Fruit fly (Drosophila melanogaster) whole organism, embryonic: ENCODE results near the gene Pop4.

ENCODE experiments used
- Atf-2 ChIP-seq: fragments of 200-800 bp; sonication (Bioruptor generic); optimal IDR thresholded peaks from 2 replicates; lab custom pipeline; 2016; ENCODE audit warnings: missing biosample characterization, missing genetic modification characterization
- BEAF-32 ChIP-seq: fragments of 200-800 bp; sonication (Bioruptor generic); optimal IDR thresholded peaks from 3 replicates; lab custom pipeline; 2017; ENCODE audit warnings: missing biosample characterization, missing genetic modification characterization, mild to moderate bottlenecking, moderate library complexity, missing genetic modification reagents
- CG11093 ChIP-seq: fragments of 200-800 bp; sonication (Bioruptor generic); IDR thresholded peaks from 3 replicates; pipeline ENCODE4 v1.3.6; 2022; ENCODE audit warnings: missing biosample characterization, missing genetic modification characterization
- CG11560 ChIP-seq: fragments of 200-800 bp; sonication (Bioruptor generic); IDR thresholded peaks from 3 replicates; pipeline ENCODE4 v1.3.6; 2022; ENCODE audit warnings: missing biosample characterization, missing genetic modification characterization
- CG11695 ChIP-seq: fragments of 200-800 bp; sonication (Bioruptor generic); IDR thresholded peaks from 3 replicates; pipeline ENCODE4 v1.3.6; 2022; ENCODE audit warnings: missing biosample characterization, missing genetic modification characterization
- CG12236 ChIP-seq: fragments of 200-800 bp; sonication (Bioruptor generic); optimal IDR thresholded peaks from 2 replicates; lab custom pipeline; 2016; ENCODE audit warnings: missing biosample characterization, missing genetic modification characterization
- CG12391 ChIP-seq: fragments of 200-800 bp; sonication (Bioruptor generic); optimal IDR thresholded peaks from 3 replicates; lab custom pipeline; 2018; ENCODE audit warnings: missing biosample characterization, mild to moderate bottlenecking, missing genetic modification characterization, moderate library complexity
- CG14710 ChIP-seq: fragments of 200-800 bp; sonication (Bioruptor generic); optimal IDR thresholded peaks from 3 replicates; lab custom pipeline; 2019; ENCODE audit warnings: missing biosample characterization, mild to moderate bottlenecking, missing genetic modification characterization, moderate library complexity
- CG17359 ChIP-seq: fragments of 200-800 bp; sonication (Bioruptor generic); optimal IDR thresholded peaks from 3 replicates; lab custom pipeline; 2018; ENCODE audit warnings: missing biosample characterization, mild to moderate bottlenecking, missing genetic modification characterization, moderate library complexity
- CG17361 ChIP-seq: fragments of 200-800 bp; sonication (Bioruptor generic); IDR thresholded peaks from 3 replicates; pipeline ENCODE4 v1.3.6; 2022; ENCODE audit warnings: missing biosample characterization, missing genetic modification characterization
- CG17829 ChIP-seq: fragments of 200-800 bp; optimal IDR thresholded peaks from 2 replicates; lab custom pipeline; 2019; ENCODE audit warnings: missing biosample characterization, mild to moderate bottlenecking, missing genetic modification characterization, moderate library complexity
- CG18476 ChIP-seq: fragments of 200-800 bp; sonication (Bioruptor generic); optimal IDR thresholded peaks from 2 replicates; lab custom pipeline; 2016; ENCODE audit warnings: missing biosample characterization, mild to moderate bottlenecking, missing genetic modification characterization
- CG2712 ChIP-seq: fragments of 200-800 bp; optimal IDR thresholded peaks from 3 replicates; lab custom pipeline; 2019; ENCODE audit warnings: missing biosample characterization, mild to moderate bottlenecking, missing genetic modification characterization, moderate library complexity
- CG31365 ChIP-seq: fragments of 200-800 bp; sonication (Bioruptor generic); optimal IDR thresholded peaks from 2 replicates; lab custom pipeline; 2018; ENCODE audit warnings: missing biosample characterization, mild to moderate bottlenecking, missing genetic modification characterization
- CG34224 ChIP-seq: fragments of 200-800 bp; sonication (Bioruptor generic); IDR thresholded peaks from 3 replicates; pipeline ENCODE4 v1.3.6; 2022; ENCODE audit warnings: missing biosample characterization, missing genetic modification characterization; ENCODE audit not compliant: partially characterized antibody
- CG42726 ChIP-seq: fragments of 200-800 bp; sonication (Bioruptor generic); IDR thresholded peaks from 2 replicates; pipeline ENCODE4 v1.3.6; 2022; ENCODE audit warnings: missing biosample characterization, missing genetic modification characterization; ENCODE audit not compliant: partially characterized antibody
- CG4617 ChIP-seq: fragments of 200-800 bp; sonication (Bioruptor generic); optimal IDR thresholded peaks from 3 replicates; lab custom pipeline; 2016; ENCODE audit warnings: missing biosample characterization, missing genetic modification characterization, borderline replicate concordance
- CG9932 ChIP-seq: fragments of 200-800 bp; sonication (Bioruptor generic); IDR thresholded peaks from 2 replicates; pipeline ENCODE4 v1.3.6; 2022; ENCODE audit warnings: missing biosample characterization, missing genetic modification characterization
- Dll ChIP-seq: fragments of 200-800 bp; sonication (Bioruptor generic); IDR thresholded peaks from 4 replicates; pipeline ENCODE4 v1.3.6; 2022; ENCODE audit warnings: missing biosample characterization, missing genetic modification characterization; ENCODE audit not compliant: partially characterized antibody
- E2f2 ChIP-seq: fragments of 200-800 bp; sonication (Bioruptor generic); IDR thresholded peaks from 2 replicates; pipeline ENCODE4 v1.3.6; 2022; ENCODE audit warnings: missing biosample characterization, missing genetic modification characterization
- H15 ChIP-seq: fragments of 200-800 bp; sonication (Bioruptor generic); IDR thresholded peaks from 3 replicates; pipeline ENCODE4 v1.3.6; 2022; ENCODE audit warnings: missing biosample characterization, missing genetic modification characterization
- HLH4C ChIP-seq: fragments of 200-800 bp; sonication (Bioruptor generic); IDR thresholded peaks from 3 replicates; pipeline ENCODE4 v1.3.6; 2022; ENCODE audit warnings: missing biosample characterization, missing genetic modification characterization; ENCODE audit not compliant: partially characterized antibody
- Hand ChIP-seq: fragments of 200-800 bp; sonication (Bioruptor generic); optimal IDR thresholded peaks from 2 replicates; lab custom pipeline; 2017; ENCODE audit warnings: mild to moderate bottlenecking, missing biosample characterization, missing genetic modification reagents, missing genetic modification characterization
- Mad ChIP-seq: fragments of 200-800 bp; sonication (Bioruptor generic); optimal IDR thresholded peaks from 2 replicates; lab custom pipeline; 2016; ENCODE audit warnings: missing biosample characterization, missing genetic modification characterization
- Pdp1 ChIP-seq, 2 experiments: fragments of 200-800 bp; sonication (Bioruptor generic); optimal IDR thresholded peaks; 3 replicates each; lab custom pipeline; 2016; ENCODE audit warnings: missing biosample characterization in 2 of 2, missing genetic modification characterization in 2 of 2, mild to moderate bottlenecking in 1 of 2, moderate library complexity in 1 of 2
- Usf ChIP-seq: fragments of 200-800 bp; sonication (Bioruptor generic); optimal IDR thresholded peaks from 2 replicates; lab custom pipeline; 2017; ENCODE audit warnings: missing genotype, missing biosample characterization, missing genetic modification characterization
- YL-1 ChIP-seq: fragments of 200-800 bp; sonication (Bioruptor generic); optimal IDR thresholded peaks from 3 replicates; lab custom pipeline; 2017; ENCODE audit warnings: missing biosample characterization, mild to moderate bottlenecking, missing genetic modification characterization
- ac ChIP-seq: fragments of 200-800 bp; sonication (Bioruptor generic); optimal IDR thresholded peaks from 3 replicates; lab custom pipeline; 2017; ENCODE audit warnings: missing biosample characterization, mild to moderate bottlenecking, missing genetic modification characterization
- amos ChIP-seq: fragments of 200-800 bp; sonication (Bioruptor generic); IDR thresholded peaks from 2 replicates; pipeline ENCODE4 v1.3.6; 2022; ENCODE audit warnings: missing biosample characterization, missing genetic modification characterization; ENCODE audit not compliant: partially characterized antibody
- ash1 ChIP-seq: fragments of 200-800 bp; sonication (Bioruptor generic); optimal IDR thresholded peaks from 2 replicates; lab custom pipeline; 2018; ENCODE audit warnings: missing biosample characterization, mild to moderate bottlenecking, missing genetic modification characterization
- ato ChIP-seq: fragments of 200-800 bp; sonication (Bioruptor generic); IDR thresholded peaks from 2 replicates; pipeline ENCODE4 v1.3.6; 2022; ENCODE audit warnings: missing biosample characterization, missing genetic modification characterization; ENCODE audit not compliant: partially characterized antibody
- cas ChIP-seq: fragments of 200-800 bp; sonication (Bioruptor generic); IDR thresholded peaks from 2 replicates; pipeline ENCODE4 v1.3.6; 2022; ENCODE audit warnings: missing biosample characterization, missing genetic modification characterization
- chinmo ChIP-seq: fragments of 200-800 bp; sonication (Bioruptor generic); IDR thresholded peaks from 4 replicates; pipeline ENCODE4 v1.3.6; 2022; ENCODE audit warnings: missing biosample characterization, missing genetic modification characterization; ENCODE audit not compliant: partially characterized antibody
- corto ChIP-seq: fragments of 200-800 bp; sonication (Bioruptor generic); optimal IDR thresholded peaks from 2 replicates; lab custom pipeline; 2016; ENCODE audit warnings: missing biosample characterization, mild to moderate bottlenecking, missing genetic modification characterization, moderate library complexity
- crc ChIP-seq: fragments of 200-800 bp; sonication (Bioruptor generic); optimal IDR thresholded peaks from 2 replicates; lab custom pipeline; 2016; ENCODE audit warnings: missing biosample characterization, missing genetic modification characterization
- croc ChIP-seq: fragments of 200-800 bp; sonication (Bioruptor generic); conservative IDR thresholded peaks from 3 replicates; pipeline ENCODE4 v1.3.6; 2022; ENCODE audit warnings: missing biosample characterization, missing genetic modification characterization
- eyg ChIP-seq: fragments of 200-800 bp; sonication (Bioruptor generic); optimal IDR thresholded peaks from 3 replicates; lab custom pipeline; 2016; ENCODE audit warnings: missing biosample characterization, missing genetic modification characterization
- fd102C ChIP-seq: fragments of 200-800 bp; sonication (Bioruptor generic); optimal IDR thresholded peaks from 2 replicates; lab custom pipeline; 2018; ENCODE audit warnings: missing biosample characterization, mild to moderate bottlenecking, missing genetic modification characterization, moderate library complexity
- ftz-f1 ChIP-seq: fragments of 200-800 bp; sonication (Bioruptor generic); optimal IDR thresholded peaks from 2 replicates; lab custom pipeline; 2016; ENCODE audit warnings: missing biosample characterization, missing genetic modification characterization
- hb ChIP-seq: fragments of 200-800 bp; sonication (Bioruptor generic); IDR thresholded peaks from 3 replicates; pipeline ENCODE4 v1.3.6; 2022; ENCODE audit warnings: missing biosample characterization, missing genetic modification characterization; ENCODE audit not compliant: partially characterized antibody
- p53 ChIP-seq: fragments of 200-800 bp; sonication (Bioruptor generic); optimal IDR thresholded peaks from 2 replicates; lab custom pipeline; 2016; ENCODE audit warnings: missing biosample characterization, missing genetic modification characterization
- pfk ChIP-seq: fragments of 200-800 bp; sonication (Bioruptor generic); optimal IDR thresholded peaks from 2 replicates; lab custom pipeline; 2018; ENCODE audit warnings: missing biosample characterization, mild to moderate bottlenecking, missing genetic modification characterization, moderate library complexity
- sima ChIP-seq: fragments of 200-800 bp; sonication (Bioruptor generic); optimal IDR thresholded peaks from 2 replicates; lab custom pipeline; 2016; ENCODE audit warnings: missing biosample characterization, missing genetic modification characterization
- stwl ChIP-seq: fragments of 200-800 bp; sonication (Bioruptor generic); optimal IDR thresholded peaks from 3 replicates; lab custom pipeline; 2018; ENCODE audit warnings: missing biosample characterization, mild to moderate bottlenecking, missing genetic modification characterization, moderate library complexity
- trh ChIP-seq: fragments of 200-800 bp; sonication (Bioruptor generic); optimal IDR thresholded peaks from 2 replicates; lab custom pipeline; 2016; ENCODE audit warnings: missing biosample characterization, missing genetic modification characterization
- ttk ChIP-seq: fragments of 200-800 bp; sonication (Bioruptor generic); IDR thresholded peaks from 2 replicates; pipeline ENCODE4 v2.1.2; 2022; ENCODE audit warnings: missing biosample characterization, missing genetic modification characterization
- unc-4 ChIP-seq: fragments of 200-800 bp; sonication (Bioruptor generic); IDR thresholded peaks from 2 replicates; pipeline ENCODE4 v1.3.6; 2022; ENCODE audit warnings: missing biosample characterization, missing genetic modification characterization; ENCODE audit not compliant: partially characterized antibody
- zen2 ChIP-seq: fragments of 200-800 bp; sonication (Bioruptor generic); IDR thresholded peaks from 3 replicates; pipeline ENCODE4 v1.3.6; 2022; ENCODE audit warnings: missing biosample characterization, missing genetic modification characterization; ENCODE audit not compliant: partially characterized antibody

Pop4 gene

dm6 chr3L:7974671-7975281 is 3.7 kb downstream of the Pop4 start, which contains the start of gene CG8042 (continued):
- TF ChIP-seq CG11695, result no peak
- TF ChIP-seq CG14710 (tag; lab: Kevin White, UChicago), result peak; percentile 20
- TF ChIP-seq corto (GFP tag; lab: Kevin White, UChicago), result no peak
- TF ChIP-seq Mad, result no peak
- no peak for TF ChIP-seq ttk
- TF ChIP-seq trh (GFP tag; lab: Kevin White, UChicago), result no peak
- TF ChIP-seq sima, result no peak
- TF ChIP-seq eyg (GFP tag; lab: Kevin White, UChicago), result no peak
- no peak for TF ChIP-seq CG18476 (GFP tag; lab: Kevin White, UChicago)
- TF ChIP-seq p53, result no peak
- no peak for TF ChIP-seq CG12236 (GFP tag; lab: Kevin White, UChicago)

DNA sequence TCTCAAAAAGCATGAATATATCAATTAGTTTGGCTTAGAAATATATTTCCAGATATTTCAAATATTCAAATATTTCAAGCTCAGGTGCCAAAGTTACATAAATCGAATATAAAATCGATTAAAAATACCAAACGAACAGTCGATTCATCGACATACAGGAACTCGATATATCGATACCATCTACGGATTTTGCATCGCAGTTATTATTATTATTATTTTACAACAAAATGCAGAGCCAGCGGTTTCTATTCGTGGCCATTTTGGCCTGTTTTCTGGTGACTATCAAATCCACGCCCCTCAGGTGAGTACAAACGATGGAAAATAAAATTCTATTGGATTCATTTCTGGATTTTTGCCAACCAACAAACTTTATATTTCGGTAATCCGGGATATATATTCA is 8.0 kb downstream of the Pop4 start, which contains the start of gene RNaseX25:
Gene RNaseX25, plus strand, starts transcription at position 147 of the 400 bp plus-strand sequence.
- TF ChIP-seq CG17361 (GFP tag; lab: Robert Waterston, UW), result peak; percentile 8; the same call in 1 of the 3 replicates
- TF ChIP-seq croc (GFP tag; lab: Robert Waterston, UW), result no peak
- TF ChIP-seq Atf-2, result no peak
- peak; percentile 64; the same call in 1 of the 2 replicates for TF ChIP-seq CG42726 (GFP tag; lab: Robert Waterston, UW)
- peak; percentile 92 for TF ChIP-seq E2f2 (GFP tag; lab: Robert Waterston, UW)
- TF ChIP-seq Dll (GFP tag; lab: Robert Waterston, UW), result peak; percentile 97
- peak; percentile 10 for TF ChIP-seq CG14710 (tag; lab: Kevin White, UChicago)
- peak; percentile 93 for TF ChIP-seq amos (GFP tag; lab: Robert Waterston, UW)
- peak; percentile 71 for TF ChIP-seq ftz-f1 (GFP tag; lab: Kevin White, UChicago)
- no peak for TF ChIP-seq crc
- no peak for TF ChIP-seq cas (GFP tag; lab: Robert Waterston, UW)
- peak; percentile 58 for TF ChIP-seq stwl (tag; lab: Kevin White, UChicago)
- TF ChIP-seq CG17829 (tag; lab: Kevin White, UChicago), result peak; percentile 15
- no peak for TF ChIP-seq ash1 (GFP tag; lab: Kevin White, UChicago)
- no peak for TF ChIP-seq CG12391 (tag; lab: Kevin White, UChicago)
- peak; percentile 95 for TF ChIP-seq HLH4C
- TF ChIP-seq CG2712, result peak; percentile 41
- peak; percentile 97 for TF ChIP-seq CG11560 (tag; lab: Robert Waterston, UW)
- TF ChIP-seq H15 (GFP tag; lab: Robert Waterston, UW), result no peak
- TF ChIP-seq ato (GFP tag; lab: Robert Waterston, UW), result peak; percentile 92
- no peak for TF ChIP-seq Hand (GFP tag; lab: Kevin White, UChicago)
- peak; percentile 81 for TF ChIP-seq BEAF-32 (GFP tag; lab: Kevin White, UChicago)
- TF ChIP-seq Pdp1 (GFP tag; optimal IDR thresholded peaks at IDR 0.05; lab: Kevin White, UChicago), result peak in 1 of 2 experiments; percentile 46
- no peak for TF ChIP-seq Usf (GFP tag; lab: Kevin White, UChicago)
- TF ChIP-seq fd102C, result no peak
- no peak for TF ChIP-seq CG17359 (tag; lab: Kevin White, UChicago)
- peak; percentile 97 for TF ChIP-seq CG34224
- no peak for TF ChIP-seq CG11093 (GFP tag; lab: Robert Waterston, UW)
- TF ChIP-seq CG4617 (GFP tag; lab: Kevin White, UChicago), result peak; percentile 38
- peak; percentile 88 for TF ChIP-seq hb (GFP tag; lab: Robert Waterston, UW)
- no peak for TF ChIP-seq CG9932 (GFP tag; lab: Robert Waterston, UW)
- no peak for TF ChIP-seq CG31365
- no peak for TF ChIP-seq ac (GFP tag; lab: Kevin White, UChicago)
- TF ChIP-seq zen2, result peak; percentile 98
- TF ChIP-seq unc-4 (GFP tag; lab: Robert Waterston, UW), result peak; percentile 96
- peak; percentile 94 for TF ChIP-seq chinmo (GFP tag; lab: Robert Waterston, UW)
- no peak for TF ChIP-seq pfk (GFP tag; lab: Kevin White, UChicago)
- peak; percentile 47 for TF ChIP-seq YL-1 (GFP tag; lab: Kevin White, UChicago)
